Fruit fly (Drosophila melanogaster): ENCODE measurements around the gene heca.

heca gene

dm6 chr3R:30284989-30285670, 7.4 kb downstream of the heca start (continued):
- TF ChIP-seq lz (GFP tag; optimal IDR thresholded peaks at IDR 0.05) = peak; percentile 91
- peak; percentile 66 to 68 for TF ChIP-seq salr (GFP tag; optimal IDR thresholded peaks at IDR 0.05)
- TF ChIP-seq CG10669 (GFP tag; optimal IDR thresholded peaks at IDR 0.05) = peak; percentile 86
- TF ChIP-seq Eip93F (GFP tag; optimal IDR thresholded peaks at IDR 0.05) = peak; percentile 11
- peak; percentile 62 for TF ChIP-seq CG7368 (GFP tag; optimal IDR thresholded peaks at IDR 0.05)
- TF ChIP-seq CG6854 (GFP tag; optimal IDR thresholded peaks at IDR 0.05) = peak; percentile 93
- TF ChIP-seq eg (GFP tag; IDR thresholded peaks at IDR 0.05) = peak; percentile 79
- peak; percentile 93 for TF ChIP-seq esn (GFP tag; optimal IDR thresholded peaks at IDR 0.05)
- TF ChIP-seq achi (GFP tag; optimal IDR thresholded peaks at IDR 0.05) = peak; percentile 88
- no peak for TF ChIP-seq fkh (GFP tag; optimal IDR thresholded peaks at IDR 0.05)
- peak; percentile 85 for TF ChIP-seq Sox15 (GFP tag; optimal IDR thresholded peaks at IDR 0.05)
- TF ChIP-seq CG6792 (GFP tag; optimal IDR thresholded peaks at IDR 0.05) = peak; percentile 86
- TF ChIP-seq CG11762 (GFP tag; optimal IDR thresholded peaks at IDR 0.05; ENCODE audit: insufficient read depth) = peak; percentile 87
- peak; percentile 75 for TF ChIP-seq CG11902 (GFP tag; optimal IDR thresholded peaks at IDR 0.05)
- TF ChIP-seq OdsH (GFP tag; optimal IDR thresholded peaks at IDR 0.05) = peak; percentile 92
- peak; percentile 92 for TF ChIP-seq acj6 (GFP tag; optimal IDR thresholded peaks at IDR 0.05)
- TF ChIP-seq CG15336 (GFP tag; IDR thresholded peaks at IDR 0.05) = peak; percentile 80
- peak; percentile 88 for TF ChIP-seq topi (GFP tag; optimal IDR thresholded peaks at IDR 0.05)
- peak; percentile 91 for TF ChIP-seq Sox102F (GFP tag; optimal IDR thresholded peaks at IDR 0.05)
- peak; percentile 93 for TF ChIP-seq Met (GFP tag; optimal IDR thresholded peaks at IDR 0.05)
- TF ChIP-seq CG6276 (GFP tag; optimal IDR thresholded peaks at IDR 0.05) = peak; percentile 40
- TF ChIP-seq fd59A (GFP tag; optimal IDR thresholded peaks at IDR 0.05) = peak; percentile 69
- peak; percentile 92 for TF ChIP-seq CG31627 (GFP tag; optimal IDR thresholded peaks at IDR 0.05)
- no peak for TF ChIP-seq Hr38 (GFP tag; optimal IDR thresholded peaks at IDR 0.05)
- peak; percentile 95 for TF ChIP-seq Hr39 (GFP tag; optimal IDR thresholded peaks at IDR 0.05)
- peak; percentile 86 for TF ChIP-seq pdm3 (GFP tag; optimal IDR thresholded peaks at IDR 0.05)
- peak; percentile 77 for TF ChIP-seq CG34406 (GFP tag; optimal IDR thresholded peaks at IDR 0.05)
- peak; percentile 84 for TF ChIP-seq dsx (GFP tag; optimal IDR thresholded peaks at IDR 0.05; ENCODE audit: poor library complexity, severe bottlenecking)
- TF ChIP-seq dac (GFP tag; optimal IDR thresholded peaks at IDR 0.05) = peak; percentile 16

- TF ChIP-seq eg (GFP tag; IDR thresholded peaks at IDR 0.05) = no peak
- no peak for TF ChIP-seq Eip93F (GFP tag; optimal IDR thresholded peaks at IDR 0.05)
- no peak for TF ChIP-seq CG11902 (GFP tag; optimal IDR thresholded peaks at IDR 0.05)
- 0 out of 3 replicates have a peak, but pooled peaks have one; percentile 6 for TF ChIP-seq CG6163 (GFP tag; IDR thresholded peaks at IDR 0.05)
- TF ChIP-seq CG6808 (GFP tag; optimal IDR thresholded peaks at IDR 0.05) = peak; percentile 6
- TF ChIP-seq vri (GFP tag; optimal IDR thresholded peaks at IDR 0.05) = no peak
- TF ChIP-seq spab (GFP tag; optimal IDR thresholded peaks at IDR 0.05) = no peak
- no peak for TF ChIP-seq Sox102F (GFP tag; optimal IDR thresholded peaks at IDR 0.05)
- no peak for TF ChIP-seq CG8319 (GFP tag; optimal IDR thresholded peaks at IDR 0.05)
- TF ChIP-seq Eip78C (GFP tag) = peak; percentile 79
- TF ChIP-seq net (GFP tag; optimal IDR thresholded peaks at IDR 0.05) = no peak
- TF ChIP-seq CG16779 (tag; optimal IDR thresholded peaks at IDR 0.05) = no peak
- peak; percentile 23 for TF ChIP-seq CG3032 (tag; optimal IDR thresholded peaks at IDR 0.05)
- TF ChIP-seq CG6854 (GFP tag; optimal IDR thresholded peaks at IDR 0.05) = no peak
- peak; percentile 41 for TF ChIP-seq topi (GFP tag; optimal IDR thresholded peaks at IDR 0.05)
- TF ChIP-seq Sox14 (GFP tag; optimal IDR thresholded peaks at IDR 0.05) = peak; percentile 34
- TF ChIP-seq Smox (GFP tag; optimal IDR thresholded peaks at IDR 0.05) = no peak
- peak; percentile 6 for TF ChIP-seq CG31627 (GFP tag; optimal IDR thresholded peaks at IDR 0.05)
- TF ChIP-seq Hr39 (GFP tag; optimal IDR thresholded peaks at IDR 0.05) = peak; percentile 26
- TF ChIP-seq ss (GFP tag; optimal IDR thresholded peaks at IDR 0.05) = no peak
- peak; percentile 55 for TF ChIP-seq svp (GFP tag)
- TF ChIP-seq CG8119 (GFP tag; IDR thresholded peaks at IDR 0.05) = no peak
- TF ChIP-seq CG3919 (GFP tag; optimal IDR thresholded peaks at IDR 0.05) = peak; percentile 8
- peak; percentile 31 for TF ChIP-seq Met (GFP tag; optimal IDR thresholded peaks at IDR 0.05)
- no peak for TF ChIP-seq CG9139 (GFP tag; optimal IDR thresholded peaks at IDR 0.05)
- TF ChIP-seq Gug (GFP tag; IDR thresholded peaks at IDR 0.05) = no peak
- TF ChIP-seq esn (GFP tag; optimal IDR thresholded peaks at IDR 0.05) = peak; percentile 33
- TF ChIP-seq CG10669 (GFP tag; optimal IDR thresholded peaks at IDR 0.05) = peak; percentile 32
- peak; percentile 18 for TF ChIP-seq CG6792 (GFP tag; optimal IDR thresholded peaks at IDR 0.05)
- TF ChIP-seq lz (GFP tag; optimal IDR thresholded peaks at IDR 0.05) = no peak
- peak; percentile 1 for TF ChIP-seq CG34406 (GFP tag; optimal IDR thresholded peaks at IDR 0.05)
- TF ChIP-seq Ets21C (GFP tag; optimal IDR thresholded peaks at IDR 0.05) = no peak
- peak; percentile 22 for TF ChIP-seq OdsH (GFP tag; optimal IDR thresholded peaks at IDR 0.05)
- no peak for TF ChIP-seq dac (GFP tag; optimal IDR thresholded peaks at IDR 0.05)
- TF ChIP-seq CG15336 (GFP tag; IDR thresholded peaks at IDR 0.05) = no peak
These were observed 8.6 kb downstream of the heca start for dm6 chr3R:30286347-30286746.

Data from whole organism, prepupa.